Worm (Caenorhabditis elegans): Measurements from ENCODE around the gene F39F10.5.
A peak's percentile ranks its signal among the peaks of the same experiment; 100 is the strongest.

F39F10.5 gene

DNA sequence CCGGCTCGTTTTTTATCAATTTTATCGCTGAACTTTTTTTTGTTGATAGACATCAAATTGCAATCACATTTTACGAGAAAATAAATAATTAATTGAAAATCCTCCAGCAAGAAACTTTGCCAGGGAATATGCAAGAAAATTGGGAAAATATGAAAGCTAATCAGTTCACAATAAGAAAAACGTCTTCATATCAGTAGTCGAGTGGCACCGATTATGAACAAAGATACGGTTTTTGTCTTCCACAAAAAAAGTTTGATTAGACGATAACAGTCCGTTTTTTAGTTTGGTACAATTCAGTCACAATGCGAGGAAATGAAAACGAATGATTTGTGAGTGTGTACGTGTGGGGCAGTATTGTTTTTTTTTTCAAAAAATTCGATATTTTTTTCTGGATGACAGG is 48.6 kb downstream of the F39F10.5 start:
- TF ChIP-seq unc-3 (GFP tag; conservative IDR thresholded peaks at IDR 0.05) (no peak), unc-3 (tag; optimal IDR thresholded peaks at IDR 0.05) (no peak), sdc-2 (tag; optimal IDR thresholded peaks at IDR 0.05) (no peak), ceh-9 (tag; optimal IDR thresholded peaks at IDR 0.05) (no peak), elt-2 (tag; optimal IDR thresholded peaks at IDR 0.05) (peak; percentile 67)

ce11 chrX:16863320-16863719 is 50.2 kb downstream of the F39F10.5 start:
- TF ChIP-seq ets-4 (tag; optimal IDR thresholded peaks at IDR 0.05) (no peak), pat-9 (tag; optimal IDR thresholded peaks at IDR 0.05) (no peak), lim-6 (tag; optimal IDR thresholded peaks at IDR 0.05) (no peak), hlh-13 (GFP tag; optimal IDR thresholded peaks at IDR 0.05) (no peak), ref-2 (tag; optimal IDR thresholded peaks at IDR 0.05) (no peak), ceh-6 (GFP tag; optimal IDR thresholded peaks at IDR 0.05) (no peak), nfya-1 (tag; optimal IDR thresholded peaks at IDR 0.05) (no peak), unc-42 (tag; optimal IDR thresholded peaks at IDR 0.05) (no peak), ceh-22 (tag; optimal IDR thresholded peaks at IDR 0.05) (no peak), tbx-7 (tag; optimal IDR thresholded peaks at IDR 0.05) (no peak)

All from whole organism, late embryonic.